Worm (Caenorhabditis elegans): ENCODE measurements around the gene T18D3.5.

T18D3.5 gene

ce11 chrX:12458021-12458420 is 5.6 kb upstream of the T18D3.5 start:
- no peak for TF ChIP-seq unc-62 (GFP tag; optimal IDR thresholded peaks at IDR 0.05)

- TF ChIP-seq unc-62 (GFP tag; optimal IDR thresholded peaks at IDR 0.05) = no peak
These were observed 2.0 kb upstream of the T18D3.5 start, which contains the start of gene odr-7 for ce11 chrX:12461557-12461956. TSS of gene odr-7 (minus strand) at chrX:12461657.

- TF ChIP-seq unc-62 (GFP tag; optimal IDR thresholded peaks at IDR 0.05) = no peak
These were observed 3.2 kb downstream of the T18D3.5 start, which contains the start of gene cdf-2 for ce11 chrX:12466769-12467168. TSS of gene cdf-2 (minus strand) at chrX:12466917.

ce11 chrX:12467660-12468111 is 4.1 kb downstream of the T18D3.5 start, which contains the start of gene myo-2:
TSS of gene myo-2 (plus strand) at chrX:12468061.
- no peak for TF ChIP-seq unc-62 (GFP tag; optimal IDR thresholded peaks at IDR 0.05)

ce11 chrX:12469846-12470245 is 6.2 kb downstream of the T18D3.5 start:
- TF ChIP-seq unc-62 (GFP tag; optimal IDR thresholded peaks at IDR 0.05) = no peak

- no peak for TF ChIP-seq unc-62 (GFP tag; optimal IDR thresholded peaks at IDR 0.05)
These were observed 8.6 kb downstream of the T18D3.5 start for ce11 chrX:12472232-12472631.

ce11 chrX:12476412-12476811 is 12.8 kb downstream of the T18D3.5 start:
- TF ChIP-seq unc-62 (GFP tag; optimal IDR thresholded peaks at IDR 0.05) = no peak

ce11 chrX:12477341-12477740 is 13.7 kb downstream of the T18D3.5 start, which contains the start of gene F45E6.1:
TSS of gene F45E6.1 (minus strand) at chrX:12477441.
- no peak for TF ChIP-seq unc-62 (GFP tag; optimal IDR thresholded peaks at IDR 0.05)

- TF ChIP-seq unc-62 (GFP tag; optimal IDR thresholded peaks at IDR 0.05) = no peak
These were observed 14.9 kb downstream of the T18D3.5 start for ce11 chrX:12478465-12478864.

ce11 chrX:12479027-12479426 is 15.4 kb downstream of the T18D3.5 start:
- TF ChIP-seq unc-62 (GFP tag; optimal IDR thresholded peaks at IDR 0.05) = no peak

ce11 chrX:12480447-12480998 is 16.9 kb downstream of the T18D3.5 start, which contains the start of gene atf-6:
TSS of gene atf-6 (plus strand) at chrX:12480948.
- no peak for TF ChIP-seq unc-62 (GFP tag; optimal IDR thresholded peaks at IDR 0.05)

ce11 chrX:12484078-12484477 is 20.5 kb downstream of the T18D3.5 start:
- no peak for TF ChIP-seq unc-62 (GFP tag; optimal IDR thresholded peaks at IDR 0.05)

ce11 chrX:12484749-12485148 is 21.1 kb downstream of the T18D3.5 start, which contains the start of gene tbc-13:
TSS of gene tbc-13 (plus strand) at chrX:12485049.
- TF ChIP-seq unc-62 (GFP tag; optimal IDR thresholded peaks at IDR 0.05) = no peak

ce11 chrX:12491138-12491537 is 27.5 kb downstream of the T18D3.5 start:
- TF ChIP-seq unc-62 (GFP tag; optimal IDR thresholded peaks at IDR 0.05) = no peak

- no peak for TF ChIP-seq unc-62 (GFP tag; optimal IDR thresholded peaks at IDR 0.05)
These were observed 28.9 kb downstream of the T18D3.5 start, which contains the start of gene lips-1 for ce11 chrX:12492467-12492866. TSS of gene lips-1 (plus strand) at chrX:12492767.

ce11 chrX:12500777-12501176 is 37.2 kb downstream of the T18D3.5 start:
- TF ChIP-seq unc-62 (GFP tag; optimal IDR thresholded peaks at IDR 0.05) = no peak

- TF ChIP-seq unc-62 (GFP tag; optimal IDR thresholded peaks at IDR 0.05) = no peak
These were observed 39.7 kb downstream of the T18D3.5 start, which contains the start of gene sdz-19 for ce11 chrX:12503288-12503803. TSS of gene sdz-19 (minus strand) at chrX:12503338.

All from whole organism, dauer.